Worm (Caenorhabditis elegans) whole organism, young adult: ENCODE results near the gene srh-5.

Source experiments
- T26A5.8 ChIP-seq: sonication (generic microtip); optimal IDR thresholded peaks from 2 replicates; lab custom pipeline; 2016; ENCODE audit warnings: missing genetic modification characterization, missing compliant biosample characterization
- ceh-40 ChIP-seq: fragments of 200-800 bp; sonication (Bioruptor generic); IDR thresholded peaks from 2 replicates; pipeline ENCODE4 v1.3.6; 2022; ENCODE audit warnings: missing genetic modification characterization, missing compliant biosample characterization
- hlh-12 ChIP-seq: sonication (generic microtip); optimal IDR thresholded peaks from 2 replicates; lab custom pipeline; 2016; ENCODE audit warnings: missing genetic modification characterization, missing compliant biosample characterization
- let-526 ChIP-seq: fragments of 200-800 bp; sonication (Bioruptor generic); IDR thresholded peaks from 2 replicates; pipeline ENCODE4 v1.3.6; 2022; ENCODE audit warnings: missing genetic modification reagents, missing genetic modification characterization, missing compliant biosample characterization
- mel-28 ChIP-seq: sonication (generic microtip); optimal IDR thresholded peaks from 2 replicates; lab custom pipeline; 2016; ENCODE audit warnings: borderline replicate concordance, mild to moderate bottlenecking, missing genetic modification characterization, missing compliant biosample characterization
- unc-62 ChIP-seq: fragments of 150-350 bp; optimal IDR thresholded peaks from 2 replicates; lab custom pipeline; 2014; ENCODE audit warnings: missing biosample characterization, missing genetic modification reagents, missing genetic modification characterization
- ztf-28 ChIP-seq: fragments of 200-800 bp; sonication (Bioruptor generic); IDR thresholded peaks from 2 replicates; pipeline ENCODE4 v1.3.6; 2022; ENCODE audit warnings: missing genetic modification reagents, missing genetic modification characterization, missing compliant biosample characterization

ce11 chrV:1685328-1685727, at the start of gene srh-5:
- no peak for TF ChIP-seq let-526 (GFP tag; lab: Robert Waterston, UW)
- no peak for TF ChIP-seq mel-28
- TF ChIP-seq unc-62: no peak
- TF ChIP-seq ztf-28 (GFP tag; lab: Robert Waterston, UW): no peak
- no peak for TF ChIP-seq ceh-40 (GFP tag; lab: Robert Waterston, UW)
- TF ChIP-seq T26A5.8 (tag; lab: Kevin White, UChicago): no peak
- TF ChIP-seq hlh-12 (tag; lab: Kevin White, UChicago): no peak
